Worm (Caenorhabditis elegans): Measurements from ENCODE around the gene fbxa-219.

The fbxa-219 gene

DNA sequence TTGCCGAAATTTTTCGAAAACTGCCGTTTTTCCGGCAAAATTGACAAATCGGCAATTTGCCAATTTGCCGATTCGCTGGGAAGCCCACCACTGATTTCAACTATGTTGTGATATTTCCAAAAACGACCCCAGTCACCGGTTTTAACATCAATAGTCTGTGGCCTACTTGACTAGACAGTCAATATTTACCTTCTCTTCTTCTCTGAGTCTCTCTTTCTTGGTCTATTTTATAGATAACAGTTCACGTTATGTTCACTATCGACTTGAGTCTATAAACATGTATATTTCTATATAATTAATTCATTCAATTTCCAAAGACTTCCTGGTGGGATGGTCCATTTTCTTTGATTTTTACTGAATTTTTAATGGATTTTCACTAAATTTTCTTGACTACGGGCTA, 3.5 kb downstream of the fbxa-219 start (continued):
- TF ChIP-seq madf-5 (GFP tag; IDR thresholded peaks at IDR 0.05) (no peak), mdt-29 (GFP tag; IDR thresholded peaks at IDR 0.05) (no peak), arid-1 (GFP tag; conservative IDR thresholded peaks at IDR 0.05) (no peak), nhr-11 (tag; optimal IDR thresholded peaks at IDR 0.05) (no peak), cey-2 (tag; optimal IDR thresholded peaks at IDR 0.05; ENCODE audit: borderline replicate concordance, insufficient read depth) (no peak), Y105C5A.15 (GFP tag; IDR thresholded peaks at IDR 0.05) (no peak), unc-130 (GFP tag; optimal IDR thresholded peaks at IDR 0.05) (no peak), saeg-2 (GFP tag; IDR thresholded peaks at IDR 0.05) (no peak), fos-1 (tag; optimal IDR thresholded peaks at IDR 0.05) (no peak), daf-12 (tag; optimal IDR thresholded peaks at IDR 0.05) (no peak), pqm-1 (tag; optimal IDR thresholded peaks at IDR 0.05) (peak; percentile 35), nhr-111 (GFP tag; optimal IDR thresholded peaks at IDR 0.05) (no peak), snpc-4 (tag; optimal IDR thresholded peaks at IDR 0.05) (no peak), hif-1 (tag; optimal IDR thresholded peaks at IDR 0.05) (no peak), hlh-30 (tag; optimal IDR thresholded peaks at IDR 0.05; ENCODE audit: insufficient read depth) (peak; percentile 4), lim-7 (GFP tag; IDR thresholded peaks at IDR 0.05) (no peak), ztf-7 (tag; optimal IDR thresholded peaks at IDR 0.05) (no peak), mes-2 (tag; optimal IDR thresholded peaks at IDR 0.05; ENCODE audit: poor library complexity, severe bottlenecking) (no peak), ceh-44 (GFP tag; IDR thresholded peaks at IDR 0.05) (no peak), ceh-82 (tag; optimal IDR thresholded peaks at IDR 0.05) (no peak), ZK337.2 (GFP tag; IDR thresholded peaks at IDR 0.05) (no peak), mep-1 (tag; optimal IDR thresholded peaks at IDR 0.05) (no peak), dmd-8 (GFP tag; IDR thresholded peaks at IDR 0.05) (no peak), dmd-9 (GFP tag; IDR thresholded peaks at IDR 0.05) (no peak), fkh-10 (GFP tag; optimal IDR thresholded peaks at IDR 0.05) (no peak), egl-43 (GFP tag; IDR thresholded peaks at IDR 0.05) (no peak), unc-39 (tag; optimal IDR thresholded peaks at IDR 0.05) (no peak), attf-4 (tag; optimal IDR thresholded peaks at IDR 0.05) (no peak), dpl-1 (GFP tag; optimal IDR thresholded peaks at IDR 0.05) (no peak), hlh-11 (tag; optimal IDR thresholded peaks at IDR 0.05) (peak; percentile 30), lin-29 (GFP tag; IDR thresholded peaks at IDR 0.05) (no peak), dmd-6 (GFP tag; IDR thresholded peaks at IDR 0.05) (peak; percentile 29), daf-19 (GFP tag; conservative IDR thresholded peaks at IDR 0.05) (no peak), nhr-28 (tag; optimal IDR thresholded peaks at IDR 0.05) (peak; percentile 71), lir-3 (tag; optimal IDR thresholded peaks at IDR 0.05) (no peak), ceh-32 (tag; optimal IDR thresholded peaks at IDR 0.05; ENCODE audit: poor library complexity) (no peak), Y48G9A.11 (GFP tag; IDR thresholded peaks at IDR 0.05) (no peak), zfp-3 (GFP tag; conservative IDR thresholded peaks at IDR 0.05) (no peak), T26A8.4 (GFP tag; IDR thresholded peaks at IDR 0.05) (no peak), egl-27 (tag; optimal IDR thresholded peaks at IDR 0.05) (no peak), aha-1 (tag) (no peak), nhr-25 (tag; optimal IDR thresholded peaks at IDR 0.05; ENCODE audit: borderline replicate concordance, insufficient read depth) (no peak), nhr-41 (GFP tag; IDR thresholded peaks at IDR 0.05) (no peak), ceh-20 (GFP tag; IDR thresholded peaks at IDR 0.05) (no peak), nhr-77 (tag; optimal IDR thresholded peaks at IDR 0.05) (no peak), lin-1 (GFP tag; IDR thresholded peaks at IDR 0.05) (no peak), nhr-76 (tag; optimal IDR thresholded peaks at IDR 0.05) (no peak), zfp-2 (tag; optimal IDR thresholded peaks at IDR 0.05) (no peak), ces-1 (GFP tag; optimal IDR thresholded peaks at IDR 0.05) (no peak), lin-38 (GFP tag; IDR thresholded peaks at IDR 0.05) (no peak)

Measured in whole organism, L4 larva.